Fruit fly (Drosophila melanogaster): Measurements from ENCODE around the gene CAH2.

The CAH2 gene

dm6 chr3L:12222945-12223634 lies 45.7 kb downstream of the CAH2 start (continued):
- no peak for TF ChIP-seq CG13287 (GFP tag; IDR thresholded peaks at IDR 0.05; ENCODE audit: partially characterized antibody)
- no peak for TF ChIP-seq HLH4C (GFP tag; IDR thresholded peaks at IDR 0.05; ENCODE audit: partially characterized antibody)
- no peak for TF ChIP-seq grau (tag; optimal IDR thresholded peaks at IDR 0.05)
- no peak for TF ChIP-seq Doc3 (GFP tag; IDR thresholded peaks at IDR 0.05; ENCODE audit: partially characterized antibody)
- no peak for TF ChIP-seq CG15479 (GFP tag; optimal IDR thresholded peaks at IDR 0.05)
- peak; percentile 35 for TF ChIP-seq cg (GFP tag; optimal IDR thresholded peaks at IDR 0.05)
- no peak for TF ChIP-seq br (optimal IDR thresholded peaks at IDR 0.05)
- TF ChIP-seq CG9437 (GFP tag; optimal IDR thresholded peaks at IDR 0.05) = peak; percentile 2
- no peak for TF ChIP-seq insv (GFP tag; optimal IDR thresholded peaks at IDR 0.05)
- no peak for TF ChIP-seq Ets97D (GFP tag; optimal IDR thresholded peaks at IDR 0.05)
- TF ChIP-seq CG32532 (GFP tag; IDR thresholded peaks at IDR 0.05) = peak; percentile 39; the same call in 1 of the 2 replicates
- no peak for TF ChIP-seq rib (GFP tag; IDR thresholded peaks at IDR 0.05)
- no peak for TF ChIP-seq CG4328 (GFP tag; optimal IDR thresholded peaks at IDR 0.05)
- TF ChIP-seq zf30C (GFP tag; optimal IDR thresholded peaks at IDR 0.05) = no peak
- TF ChIP-seq CG10321 (GFP tag; IDR thresholded peaks at IDR 0.05) = no peak
- TF ChIP-seq wek (GFP tag; optimal IDR thresholded peaks at IDR 0.05) = no peak
- TF ChIP-seq Myb (GFP tag; optimal IDR thresholded peaks at IDR 0.05) = no peak
- TF ChIP-seq hth (optimal IDR thresholded peaks at IDR 0.05) = no peak
- no peak for TF ChIP-seq CG13894 (tag; optimal IDR thresholded peaks at IDR 0.05)
- no peak for TF ChIP-seq Gsc (GFP tag; IDR thresholded peaks at IDR 0.05)
- TF ChIP-seq Hsf (GFP tag; optimal IDR thresholded peaks at IDR 0.05) = no peak
- no peak for TF ChIP-seq sim (GFP tag; IDR thresholded peaks at IDR 0.05)
- TF ChIP-seq Ssrp (tag; optimal IDR thresholded peaks at IDR 0.05) = no peak
- no peak for TF ChIP-seq CG12769 (tag; optimal IDR thresholded peaks at IDR 0.05)
- no peak for TF ChIP-seq NC2β (GFP tag; optimal IDR thresholded peaks at IDR 0.05)
- TF ChIP-seq grn (GFP tag; optimal IDR thresholded peaks at IDR 0.05) = no peak
- no peak for TF ChIP-seq CG10462 (GFP tag; optimal IDR thresholded peaks at IDR 0.05)
- TF ChIP-seq Awh (GFP tag; IDR thresholded peaks at IDR 0.05) = 0 out of 2 replicates have a peak, but pooled peaks have one; percentile 18
- no peak for TF ChIP-seq gt (GFP tag; IDR thresholded peaks at IDR 0.05)
- TF ChIP-seq Bteb2 (GFP tag; optimal IDR thresholded peaks at IDR 0.05) = no peak
- no peak for TF ChIP-seq bbx (GFP tag; IDR thresholded peaks at IDR 0.05; ENCODE audit: partially characterized antibody)
- no peak for TF ChIP-seq fd102C (GFP tag; optimal IDR thresholded peaks at IDR 0.05)
- TF ChIP-seq mld (GFP tag; IDR thresholded peaks at IDR 0.05; ENCODE audit: partially characterized antibody) = no peak
- no peak for TF ChIP-seq toy (GFP tag; IDR thresholded peaks at IDR 0.05)
- peak; percentile 57 for TF ChIP-seq CG15269 (tag; optimal IDR thresholded peaks at IDR 0.05)
- peak in 1 of 2 experiments; percentile 54 for TF ChIP-seq eve (GFP tag; optimal IDR thresholded peaks at IDR 0.05)
- TF ChIP-seq tio (GFP tag; optimal IDR thresholded peaks at IDR 0.05) = no peak
- TF ChIP-seq HLH3B (GFP tag; IDR thresholded peaks at IDR 0.05) = no peak
- TF ChIP-seq CG10267 (tag; optimal IDR thresholded peaks at IDR 0.05) = no peak
- no peak for TF ChIP-seq CG4730 (GFP tag; IDR thresholded peaks at IDR 0.05)
- TF ChIP-seq CG17359 (tag; optimal IDR thresholded peaks at IDR 0.05) = peak; percentile 28
- no peak for TF ChIP-seq CG8944 (GFP tag; optimal IDR thresholded peaks at IDR 0.05)
- no peak for TF ChIP-seq CG13624 (GFP tag; optimal IDR thresholded peaks at IDR 0.05)
- TF ChIP-seq Dip3 (GFP tag; optimal IDR thresholded peaks at IDR 0.05) = no peak
- TF ChIP-seq CG6854 (GFP tag; optimal IDR thresholded peaks at IDR 0.05) = no peak
- no peak for TF ChIP-seq Lpt (GFP tag; optimal IDR thresholded peaks at IDR 0.05)
- no peak; the same call in 1 of the 2 replicates for TF ChIP-seq CG31441 (GFP tag; IDR thresholded peaks at IDR 0.05)
- peak; percentile 67 for TF ChIP-seq unpg (GFP tag; optimal IDR thresholded peaks at IDR 0.05)
- TF ChIP-seq slou (GFP tag; optimal IDR thresholded peaks at IDR 0.05) = no peak
- no peak for TF ChIP-seq slp2 (GFP tag; optimal IDR thresholded peaks at IDR 0.05)
- TF ChIP-seq CG9876 (GFP tag; optimal IDR thresholded peaks at IDR 0.05) = no peak
